Worm (Caenorhabditis elegans) whole organism, early embryonic: ENCODE data around the gene oac-22.

ENCODE experiments used
- flt-1 ChIP-seq: fragments of 200-800 bp; sonication (Bioruptor generic); IDR thresholded peaks from 2 replicates; pipeline ENCODE4 v1.3.6; 2022; ENCODE audit warnings: missing genetic modification characterization, missing compliant biosample characterization
- hmg-4 ChIP-seq: fragments of 200-800 bp; sonication (Bioruptor generic); optimal IDR thresholded peaks from 2 replicates; lab custom pipeline; 2018; ENCODE audit warnings: mild to moderate bottlenecking, missing genetic modification characterization, missing compliant biosample characterization
- tbx-37 ChIP-seq: fragments of 200-800 bp; sonication (Bioruptor generic); conservative IDR thresholded peaks from 2 replicates; pipeline ENCODE4 v1.3.6; 2022; ENCODE audit warnings: missing genetic modification reagents, missing genetic modification characterization, missing compliant biosample characterization

DNA sequence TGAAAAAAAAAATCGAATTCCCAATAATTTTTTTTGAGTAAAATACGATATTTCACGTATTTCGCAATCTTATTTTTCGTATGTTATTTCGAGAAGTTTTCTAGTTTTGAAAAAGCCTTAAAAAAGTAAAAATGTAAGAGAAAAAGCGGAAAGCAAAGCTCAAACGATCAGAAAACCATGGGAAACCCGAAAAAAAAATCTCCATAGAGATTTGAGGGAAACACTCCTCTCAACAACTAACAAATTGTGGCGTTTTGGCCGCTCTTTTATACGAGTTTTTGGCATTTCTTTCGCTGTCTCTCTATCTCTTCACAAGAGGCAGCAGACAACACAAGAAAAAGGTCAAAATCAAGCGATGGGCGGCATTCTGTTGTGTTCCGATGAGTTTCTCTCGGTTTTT is 11.1 kb upstream of the oac-22 start:
- TF ChIP-seq tbx-37 (GFP tag; lab: Robert Waterston, UW) (no peak), flt-1 (GFP tag; lab: Robert Waterston, UW) (no peak), hmg-4 (GFP tag; lab: Kevin White, UChicago) (no peak)
